Worm (Caenorhabditis elegans) whole organism, early embryonic: ENCODE measurements around the gene ubc-9.

ENCODE experiments used
- B0310.2 ChIP-seq: sonication (generic microtip); optimal IDR thresholded peaks from 2 replicates; lab custom pipeline; 2016; ENCODE audit warnings: mild to moderate bottlenecking, missing genetic modification characterization, missing compliant biosample characterization
- F13C5.2 ChIP-seq: sonication (generic microtip); optimal IDR thresholded peaks from 2 replicates; lab custom pipeline; 2017; ENCODE audit warnings: mild to moderate bottlenecking, missing genetic modification characterization, inconsistent platforms, missing compliant biosample characterization
- aly-1 ChIP-seq: sonication (generic microtip); optimal IDR thresholded peaks from 2 replicates; lab custom pipeline; 2016; ENCODE audit warnings: missing genetic modification characterization, missing compliant biosample characterization
- ama-1 ChIP-seq: fragments of 150-350 bp; optimal IDR thresholded peaks from 2 replicates; lab custom pipeline; 2014
- ceh-13 ChIP-seq: fragments of 200-800 bp; sonication (Bioruptor generic); optimal IDR thresholded peaks from 2 replicates; lab custom pipeline; 2018; ENCODE audit warnings: mild to moderate bottlenecking, missing genetic modification characterization, missing compliant biosample characterization
- ceh-36 ChIP-seq: sonication (generic microtip); optimal IDR thresholded peaks from 2 replicates; lab custom pipeline; 2016; ENCODE audit warnings: missing genetic modification characterization, inconsistent platforms, missing compliant biosample characterization
- ets-7 ChIP-seq: sonication (generic microtip); optimal IDR thresholded peaks from 2 replicates; lab custom pipeline; 2016; ENCODE audit warnings: missing genotype, missing genetic modification characterization, missing compliant biosample characterization
- flt-1 ChIP-seq: fragments of 200-800 bp; sonication (Bioruptor generic); IDR thresholded peaks from 2 replicates; pipeline ENCODE4 v1.3.6; 2022; ENCODE audit warnings: missing genetic modification characterization, missing compliant biosample characterization
- hmbx-1 ChIP-seq: sonication (generic microtip); optimal IDR thresholded peaks from 2 replicates; lab custom pipeline; 2016; ENCODE audit warnings: mild to moderate bottlenecking, missing genetic modification characterization, missing compliant biosample characterization
- hmg-4 ChIP-seq: fragments of 200-800 bp; sonication (Bioruptor generic); optimal IDR thresholded peaks from 2 replicates; lab custom pipeline; 2018; ENCODE audit warnings: mild to moderate bottlenecking, missing genetic modification characterization, missing compliant biosample characterization
- hnd-1 ChIP-seq: sonication (generic microtip); optimal IDR thresholded peaks from 2 replicates; lab custom pipeline; 2016; ENCODE audit warnings: missing genetic modification characterization, missing compliant biosample characterization
- pes-1 ChIP-seq: fragments of 200-800 bp; sonication (Bioruptor generic); IDR thresholded peaks from 2 replicates; pipeline ENCODE4 v1.3.6; 2022; ENCODE audit warnings: missing genetic modification reagents, missing genetic modification characterization, missing compliant biosample characterization
- scrt-1 ChIP-seq: fragments of 200-800 bp; sonication (Bioruptor generic); IDR thresholded peaks from 2 replicates; pipeline ENCODE4 v1.3.6; 2022; ENCODE audit warnings: missing genetic modification characterization, missing compliant biosample characterization
- sea-1 ChIP-seq: fragments of 200-800 bp; sonication (Bioruptor generic); conservative IDR thresholded peaks from 2 replicates; pipeline ENCODE4 v1.3.6; 2022; ENCODE audit warnings: missing genetic modification characterization, missing compliant biosample characterization
- tbx-11 ChIP-seq: fragments of 200-800 bp; sonication (Bioruptor generic); IDR thresholded peaks from 2 replicates; pipeline ENCODE4 v1.3.6; 2022; ENCODE audit warnings: missing genetic modification characterization, missing compliant biosample characterization
- tbx-37 ChIP-seq: fragments of 200-800 bp; sonication (Bioruptor generic); conservative IDR thresholded peaks from 2 replicates; pipeline ENCODE4 v1.3.6; 2022; ENCODE audit warnings: missing genetic modification reagents, missing genetic modification characterization, missing compliant biosample characterization
- tra-4 ChIP-seq: sonication (generic microtip); optimal IDR thresholded peaks from 2 replicates; lab custom pipeline; 2017; ENCODE audit warnings: missing genetic modification characterization, missing compliant biosample characterization

Gene ubc-9

DNA sequence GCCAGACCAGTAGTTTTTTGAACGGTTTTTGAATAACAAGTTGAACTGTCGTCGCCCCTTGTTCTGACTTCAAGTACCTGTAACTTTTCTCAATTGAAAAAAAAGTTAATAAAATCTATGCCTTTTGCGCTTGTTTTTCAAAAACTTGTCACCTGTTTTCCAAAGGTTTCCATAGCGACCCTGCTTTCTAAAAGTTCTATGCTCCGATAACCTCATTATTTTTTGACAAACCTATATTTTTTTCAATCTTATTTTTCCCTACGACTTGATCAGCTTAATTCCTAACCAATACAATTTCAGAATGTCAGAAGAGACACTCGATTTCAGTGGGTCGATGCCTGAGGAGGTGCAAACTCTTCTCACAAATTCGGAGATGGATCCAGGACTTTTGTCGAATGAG, 3.5 kb upstream of the ubc-9 start, which contains the start of gene F29B9.8:
Gene F29B9.8 (plus strand): TSS at position 301 of the 400 bp plus-strand sequence.
- TF ChIP-seq scrt-1 (GFP tag; lab: Robert Waterston, UW) (no peak), ceh-36 (tag; lab: Kevin White, UChicago) (no peak), tbx-11 (GFP tag; lab: Robert Waterston, UW) (no peak), tra-4 (tag; lab: Kevin White, UChicago) (no peak), aly-1 (no peak), pes-1 (no peak), ama-1 (lab: Kevin White, UChicago) (no peak), B0310.2 (tag; lab: Kevin White, UChicago) (no peak), sea-1 (GFP tag; lab: Robert Waterston, UW) (no peak), ets-7 (no peak), tbx-37 (GFP tag; lab: Robert Waterston, UW) (no peak), hnd-1 (tag; lab: Kevin White, UChicago) (no peak), hmg-4 (GFP tag; lab: Kevin White, UChicago) (no peak), flt-1 (no peak)

DNA sequence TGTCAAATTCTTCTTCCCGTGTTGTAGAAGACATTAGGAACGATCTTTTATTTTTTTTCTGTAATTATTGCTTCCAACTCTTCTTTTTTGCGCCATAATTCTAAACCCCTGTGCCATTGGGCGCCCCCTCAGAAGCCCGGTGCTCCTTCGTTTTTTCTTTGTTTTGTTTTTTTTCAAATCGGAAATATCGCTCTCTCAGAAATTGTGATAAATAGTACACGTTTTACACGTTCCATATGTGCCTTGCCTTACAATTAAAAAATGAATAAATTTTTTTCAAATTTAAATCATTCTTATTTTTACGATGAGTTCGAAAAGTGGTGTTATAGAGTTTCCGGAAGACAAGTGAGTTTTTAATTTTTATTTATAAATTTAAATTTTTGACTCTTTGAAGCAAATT, 1.4 kb upstream of the ubc-9 start, which contains the start of gene F29B9.7:
Gene F29B9.7 (plus strand): TSS at position 301 of the 400 bp plus-strand sequence.
- no peak for TF ChIP-seq B0310.2 (tag; lab: Kevin White, UChicago)
- TF ChIP-seq scrt-1 (GFP tag; lab: Robert Waterston, UW): no peak
- TF ChIP-seq ceh-13: no peak
- no peak for TF ChIP-seq hmbx-1
- TF ChIP-seq pes-1: no peak
- no peak for TF ChIP-seq ama-1 (lab: Kevin White, UChicago)
- TF ChIP-seq tbx-11 (GFP tag; lab: Robert Waterston, UW): no peak
- no peak for TF ChIP-seq sea-1 (GFP tag; lab: Robert Waterston, UW)
- TF ChIP-seq hnd-1 (tag; lab: Kevin White, UChicago): no peak
- no peak for TF ChIP-seq hmg-4 (GFP tag; lab: Kevin White, UChicago)

DNA sequence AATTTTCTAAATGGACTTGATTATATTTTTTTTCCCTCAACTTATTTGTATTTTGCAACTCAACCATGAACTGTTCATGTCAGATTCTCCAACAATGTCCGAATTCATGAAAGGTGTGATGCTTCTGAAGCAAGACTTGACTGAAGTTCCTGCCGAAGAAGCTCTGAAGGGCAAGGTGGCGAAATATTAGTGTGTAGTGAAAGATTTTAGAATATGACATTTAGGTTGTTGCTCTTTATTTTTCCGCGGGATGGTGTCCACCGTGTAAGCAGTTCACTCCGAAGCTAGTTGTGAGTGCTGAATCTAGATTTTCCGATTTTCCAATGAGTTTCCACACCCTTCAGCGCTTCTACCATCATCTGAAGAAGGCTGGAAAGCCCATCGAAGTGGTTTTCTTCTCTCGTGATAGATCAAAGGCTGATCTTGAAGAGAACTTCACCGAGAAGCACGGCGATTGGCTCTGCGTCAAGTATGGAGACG, 1.6 kb downstream of the ubc-9 start, which contains the start of gene F29B9.5:
Gene F29B9.5 (plus strand): TSS at position 51 of the 480 bp plus-strand sequence.
- TF ChIP-seq scrt-1 (GFP tag; lab: Robert Waterston, UW) (no peak), hnd-1 (tag; lab: Kevin White, UChicago) (no peak), hmbx-1 (no peak), F13C5.2 (tag; lab: Kevin White, UChicago) (no peak), ceh-13 (no peak), ets-7 (no peak), tbx-11 (GFP tag; lab: Robert Waterston, UW) (no peak), flt-1 (no peak), pes-1 (no peak), ama-1 (lab: Kevin White, UChicago) (no peak)

DNA sequence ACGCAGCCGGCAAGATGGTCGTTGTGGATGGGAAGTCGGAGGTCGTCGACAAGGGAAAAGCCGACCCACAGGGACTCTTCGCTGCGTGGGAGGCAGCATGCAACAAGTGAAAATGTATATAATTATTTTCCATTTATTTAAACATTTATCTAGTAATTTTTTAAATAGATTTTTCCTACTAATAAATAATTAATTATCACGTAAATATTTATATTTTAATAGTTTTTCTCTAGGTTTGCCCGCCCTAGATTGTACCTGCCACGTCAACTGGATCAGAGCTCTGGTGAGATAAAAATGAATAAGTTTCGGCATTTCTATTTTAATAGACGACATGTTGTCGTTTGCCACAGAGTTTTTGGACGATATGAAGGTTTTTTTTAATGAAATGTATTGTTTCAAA, 2.1 kb downstream of the ubc-9 start, which contains the start of gene psr-1:
Gene psr-1 (plus strand): TSS at position 301 of the 400 bp plus-strand sequence.
- TF ChIP-seq tra-4 (tag; lab: Kevin White, UChicago): no peak
- TF ChIP-seq ets-7: no peak
- TF ChIP-seq tbx-37 (GFP tag; lab: Robert Waterston, UW): no peak
- TF ChIP-seq F13C5.2 (tag; lab: Kevin White, UChicago): no peak
- no peak for TF ChIP-seq ceh-36 (tag; lab: Kevin White, UChicago)
- TF ChIP-seq ceh-13: no peak
- TF ChIP-seq sea-1 (GFP tag; lab: Robert Waterston, UW): no peak
- no peak for TF ChIP-seq aly-1
- TF ChIP-seq tbx-11 (GFP tag; lab: Robert Waterston, UW): no peak
- no peak for TF ChIP-seq scrt-1 (GFP tag; lab: Robert Waterston, UW)
- no peak for TF ChIP-seq B0310.2 (tag; lab: Kevin White, UChicago)
- no peak for TF ChIP-seq hnd-1 (tag; lab: Kevin White, UChicago)
- TF ChIP-seq hmg-4 (GFP tag; lab: Kevin White, UChicago): no peak
- no peak for TF ChIP-seq pes-1
- no peak for TF ChIP-seq ama-1 (lab: Kevin White, UChicago)
- TF ChIP-seq flt-1: no peak
- TF ChIP-seq hmbx-1: no peak

DNA sequence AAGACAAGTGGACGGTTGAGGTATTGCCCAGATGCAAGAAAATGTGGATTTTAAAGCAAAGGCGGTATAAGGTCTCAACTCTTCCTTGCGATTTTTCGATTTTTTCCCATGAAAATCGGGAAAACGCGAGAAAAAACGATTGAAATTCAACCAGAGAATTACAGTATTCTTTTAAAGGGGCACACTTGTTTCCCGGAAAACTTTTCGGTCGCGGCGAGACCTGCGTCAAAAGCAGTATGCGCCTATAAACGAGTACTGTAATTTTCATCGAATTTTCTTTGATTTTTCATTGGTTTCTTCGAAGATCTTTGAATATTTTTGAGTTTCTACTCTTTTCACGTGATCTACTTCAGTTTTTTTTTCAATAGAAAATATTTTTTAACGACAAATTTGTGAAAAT, 2.9 kb downstream of the ubc-9 start:
- TF ChIP-seq ceh-13 (no peak), hnd-1 (tag; lab: Kevin White, UChicago) (no peak), pes-1 (no peak), ets-7 (no peak), scrt-1 (GFP tag; lab: Robert Waterston, UW) (no peak), hmg-4 (GFP tag; lab: Kevin White, UChicago) (no peak), flt-1 (no peak), aly-1 (no peak), F13C5.2 (tag; lab: Kevin White, UChicago) (no peak), tra-4 (tag; lab: Kevin White, UChicago) (no peak), B0310.2 (tag; lab: Kevin White, UChicago) (no peak), tbx-11 (GFP tag; lab: Robert Waterston, UW) (no peak), ama-1 (lab: Kevin White, UChicago) (no peak), ceh-36 (tag; lab: Kevin White, UChicago) (no peak), tbx-37 (GFP tag; lab: Robert Waterston, UW) (no peak), sea-1 (GFP tag; lab: Robert Waterston, UW) (no peak), hmbx-1 (no peak)

DNA sequence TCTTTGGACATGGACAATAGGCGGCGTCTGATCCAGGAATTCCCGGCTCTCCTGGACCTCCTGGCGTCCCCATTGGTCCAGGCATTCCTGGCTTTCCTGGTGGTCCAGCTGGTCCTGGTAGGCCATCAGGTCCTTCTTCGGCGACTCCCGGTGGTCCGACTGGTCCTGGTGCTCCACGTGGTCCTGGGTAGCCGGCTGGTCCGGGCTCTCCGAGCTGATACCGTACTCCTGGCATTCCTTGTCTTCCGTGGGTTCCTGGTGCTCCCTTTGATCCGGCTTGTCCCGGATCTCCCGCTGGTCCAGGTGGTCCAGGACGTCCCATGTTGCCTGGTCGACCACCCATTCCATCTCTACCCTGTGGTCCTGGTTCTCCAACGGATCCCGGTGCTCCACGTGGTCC, 5.1 kb downstream of the ubc-9 start:
- TF ChIP-seq ceh-13 (no peak), hmg-4 (GFP tag; lab: Kevin White, UChicago) (no peak), flt-1 (no peak), scrt-1 (GFP tag; lab: Robert Waterston, UW) (no peak), F13C5.2 (tag; lab: Kevin White, UChicago) (no peak), ceh-36 (tag; lab: Kevin White, UChicago) (no peak), tra-4 (tag; lab: Kevin White, UChicago) (no peak), tbx-37 (GFP tag; lab: Robert Waterston, UW) (no peak), hnd-1 (tag; lab: Kevin White, UChicago) (no peak), tbx-11 (GFP tag; lab: Robert Waterston, UW) (no peak), B0310.2 (tag; lab: Kevin White, UChicago) (no peak), pes-1 (no peak), aly-1 (no peak), sea-1 (GFP tag; lab: Robert Waterston, UW) (no peak), hmbx-1 (no peak), ets-7 (no peak), ama-1 (lab: Kevin White, UChicago) (no peak)

DNA sequence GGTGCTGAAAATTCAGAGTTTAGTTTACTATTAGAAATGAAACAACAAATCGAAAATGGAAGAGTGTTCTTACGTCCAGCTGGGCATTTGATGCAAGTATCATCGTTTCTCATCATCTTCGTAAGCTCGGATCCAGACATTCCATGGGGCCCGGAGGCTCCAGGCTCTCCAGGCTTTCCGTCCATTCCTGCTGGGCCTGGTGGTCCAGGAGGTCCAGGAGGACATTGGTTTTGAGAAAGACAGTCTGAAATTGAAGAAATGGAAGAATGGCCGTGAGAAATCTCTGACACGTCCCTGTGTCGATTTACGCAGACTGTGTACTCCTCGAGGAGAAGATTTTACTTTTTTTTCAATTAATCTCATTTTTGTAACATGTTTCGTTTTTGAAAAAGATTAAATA, 5.5 kb downstream of the ubc-9 start:
- TF ChIP-seq aly-1 (no peak), sea-1 (GFP tag; lab: Robert Waterston, UW) (no peak), hnd-1 (tag; lab: Kevin White, UChicago) (no peak), F13C5.2 (tag; lab: Kevin White, UChicago) (no peak), tra-4 (tag; lab: Kevin White, UChicago) (no peak), ceh-13 (no peak), hmbx-1 (no peak), scrt-1 (GFP tag; lab: Robert Waterston, UW) (no peak), flt-1 (no peak), B0310.2 (tag; lab: Kevin White, UChicago) (no peak)
